Fruit fly (Drosophila melanogaster) whole organism, wandering third instar larva: ENCODE measurements around the gene CG12096.

Source experiments
- Abd-B ChIP-seq: fragments of >200 bp; optimal IDR thresholded peaks from 2 replicates; lab custom pipeline; 2017; ENCODE audit warnings: missing biosample characterization, missing genetic modification characterization
- CG32264 ChIP-seq: fragments of 200-800 bp; sonication (Bioruptor generic); optimal IDR thresholded peaks from 2 replicates; lab custom pipeline; 2016; ENCODE audit warnings: missing biosample characterization, missing genetic modification characterization
- CG9705 ChIP-seq: fragments of 200-800 bp; sonication (Bioruptor generic); optimal IDR thresholded peaks from 2 replicates; lab custom pipeline; 2018; ENCODE audit warnings: missing biosample characterization, mild to moderate bottlenecking, missing genetic modification characterization
- CrebA ChIP-seq: fragments of 200-800 bp; sonication (Bioruptor generic); optimal IDR thresholded peaks from 2 replicates; lab custom pipeline; 2016; ENCODE audit warnings: missing biosample characterization, mild to moderate bottlenecking, missing genetic modification characterization, borderline replicate concordance
- Dfd ChIP-seq: fragments of >200 bp; optimal IDR thresholded peaks from 2 replicates; lab custom pipeline; 2017; ENCODE audit warnings: missing biosample characterization, missing genetic modification characterization
- Dif ChIP-seq: fragments of 200-275, 200-300 bp; sonication (Bioruptor generic); optimal IDR thresholded peaks from 2 replicates; lab custom pipeline; 2018; ENCODE audit warnings: missing biosample characterization, missing genetic modification characterization; ENCODE audit not compliant: partially characterized antibody
- GATAd ChIP-seq: sonication (Bioruptor generic); optimal IDR thresholded peaks from 2 replicates; lab custom pipeline; 2016; ENCODE audit warnings: missing biosample characterization, missing genetic modification characterization
- HLH106 ChIP-seq: fragments of 200-800 bp; optimal IDR thresholded peaks from 3 replicates; lab custom pipeline; 2019; ENCODE audit warnings: missing biosample characterization, mild to moderate bottlenecking, missing genetic modification characterization, moderate library complexity
- Hnf4 ChIP-seq: fragments of 200-800 bp; sonication (Bioruptor generic); optimal IDR thresholded peaks from 2 replicates; lab custom pipeline; 2016; ENCODE audit warnings: missing biosample characterization, mild to moderate bottlenecking, missing genetic modification characterization
- Hr78 ChIP-seq: fragments of >200 bp; optimal IDR thresholded peaks from 2 replicates; lab custom pipeline; 2017; ENCODE audit warnings: missing biosample characterization, missing genetic modification characterization
- Hr83 ChIP-seq: fragments of 200-300 bp; sonication (Bioruptor generic); optimal IDR thresholded peaks from 2 replicates; lab custom pipeline; 2016; ENCODE audit warnings: missing biosample characterization, mild to moderate bottlenecking, missing genetic modification characterization, moderate library complexity; ENCODE audit not compliant: poor library complexity, severe bottlenecking
- Jra ChIP-seq: sonication (Bioruptor generic); optimal IDR thresholded peaks from 2 replicates; lab custom pipeline; 2016; ENCODE audit warnings: missing biosample characterization, missing genetic modification characterization
- Mio ChIP-seq: sonication (Bioruptor generic); optimal IDR thresholded peaks from 2 replicates; lab custom pipeline; 2016; ENCODE audit warnings: missing biosample characterization, missing genetic modification characterization
- Myc ChIP-seq: fragments of >200 bp; optimal IDR thresholded peaks from 2 replicates; lab custom pipeline; 2017
- N ChIP-seq: fragments of >200 bp; optimal IDR thresholded peaks from 2 replicates; lab custom pipeline; 2018; ENCODE audit warnings: missing biosample characterization, missing external identifiers, missing genetic modification characterization
- OdsH ChIP-seq: fragments of 200-800 bp; sonication (Bioruptor generic); optimal IDR thresholded peaks from 2 replicates; lab custom pipeline; 2016; ENCODE audit warnings: missing biosample characterization, mild to moderate bottlenecking, missing genetic modification characterization
- Rel ChIP-seq, 2 experiments: fragments of 200-800 bp; sonication (Bioruptor generic) in 1 of 2; optimal IDR thresholded peaks; 2 replicates in 1 of 2; 3 replicates in 1 of 2; lab custom pipeline; 2016 to 2019; ENCODE audit warnings: mild to moderate bottlenecking in 2 of 2, missing biosample characterization in 2 of 2, missing genetic modification characterization in 2 of 2, moderate library complexity in 1 of 2
- Sp1 ChIP-seq: fragments of 200-800 bp; sonication (Bioruptor generic); optimal IDR thresholded peaks from 3 replicates; lab custom pipeline; 2019; ENCODE audit warnings: missing biosample characterization, mild to moderate bottlenecking, missing genetic modification characterization, moderate library complexity
- Vsx2 ChIP-seq: fragments of 200-300, 225-300 bp; sonication (Bioruptor generic); optimal IDR thresholded peaks from 2 replicates; lab custom pipeline; 2018; ENCODE audit warnings: missing biosample characterization, missing genetic modification characterization; ENCODE audit not compliant: partially characterized antibody
- br ChIP-seq: fragments of 200-800 bp; sonication (Bioruptor generic); optimal IDR thresholded peaks from 2 replicates; lab custom pipeline; 2016; ENCODE audit warnings: missing biosample characterization, missing genetic modification characterization
- brk ChIP-seq: fragments of 200-800 bp; sonication (Bioruptor generic); optimal IDR thresholded peaks from 2 replicates; lab custom pipeline; 2016; ENCODE audit warnings: missing biosample characterization, mild to moderate bottlenecking, missing genetic modification characterization
- dl ChIP-seq, 2 experiments: fragments of 175-275, 200-275 bp in 1 of 2; fragments of 200-275 bp in 1 of 2; sonication (Bioruptor generic); optimal IDR thresholded peaks; lab custom pipeline; 2018; ENCODE audit warnings: mild to moderate bottlenecking in 2 of 2, missing biosample characterization in 2 of 2, missing genetic modification characterization in 2 of 2, moderate library complexity in 2 of 2; ENCODE audit not compliant: partially characterized antibody in 2 of 2, insufficient read depth in 1 of 2
- dmrt93B ChIP-seq: fragments of 200-800 bp; sonication (Bioruptor generic); optimal IDR thresholded peaks from 2 replicates; lab custom pipeline; 2018; ENCODE audit warnings: missing biosample characterization, mild to moderate bottlenecking, missing genetic modification characterization
- dsf ChIP-seq: sonication (Bioruptor generic); optimal IDR thresholded peaks from 2 replicates; lab custom pipeline; 2016; ENCODE audit warnings: missing biosample characterization, missing genetic modification characterization, borderline replicate concordance
- ey ChIP-seq: fragments of 200-800 bp; sonication (Bioruptor generic); optimal IDR thresholded peaks from 2 replicates; lab custom pipeline; 2016; ENCODE audit warnings: missing biosample characterization, missing genetic modification characterization
- foxo ChIP-seq, 2 experiments: fragments of 200-800 bp; sonication (Bioruptor generic); optimal IDR thresholded peaks; 2 replicates in 1 of 2; 3 replicates in 1 of 2; lab custom pipeline; 2016 to 2017; ENCODE audit warnings: missing biosample characterization in 2 of 2, missing genetic modification characterization in 2 of 2
- fru ChIP-seq: fragments of 200-800 bp; sonication (Bioruptor generic); optimal IDR thresholded peaks from 3 replicates; lab custom pipeline; 2016; ENCODE audit warnings: missing biosample characterization, mild to moderate bottlenecking, missing genetic modification characterization
- h ChIP-seq: fragments of 200-800 bp; sonication (Bioruptor generic); optimal IDR thresholded peaks from 3 replicates; lab custom pipeline; 2016; ENCODE audit warnings: missing biosample characterization, mild to moderate bottlenecking, missing genetic modification characterization
- jim ChIP-seq: fragments of 175-275, 200-325 bp; sonication (Bioruptor generic); optimal IDR thresholded peaks from 2 replicates; lab custom pipeline; 2016; ENCODE audit warnings: missing biosample characterization, mild to moderate bottlenecking, missing genetic modification characterization
- lola ChIP-seq: fragments of >200 bp; optimal IDR thresholded peaks from 2 replicates; lab custom pipeline; 2017; ENCODE audit warnings: missing biosample characterization, missing genetic modification characterization
- pan ChIP-seq: fragments of >200 bp; optimal IDR thresholded peaks from 2 replicates; lab custom pipeline; 2017
- psq ChIP-seq: fragments of 200-800 bp; sonication (Bioruptor generic); optimal IDR thresholded peaks from 3 replicates; lab custom pipeline; 2017; ENCODE audit warnings: missing biosample characterization, mild to moderate bottlenecking, missing genetic modification characterization, moderate library complexity
- rgr ChIP-seq: fragments of 200-800 bp; sonication (Bioruptor generic); optimal IDR thresholded peaks from 3 replicates; lab custom pipeline; 2016; ENCODE audit warnings: missing biosample characterization, mild to moderate bottlenecking, missing genetic modification characterization
- sage ChIP-seq: fragments of 200-800 bp; sonication (Bioruptor generic); optimal IDR thresholded peaks from 2 replicates; lab custom pipeline; 2016; ENCODE audit warnings: missing biosample characterization, mild to moderate bottlenecking, missing genetic modification characterization
- sv ChIP-seq: fragments of 200-800 bp; sonication (Bioruptor generic); optimal IDR thresholded peaks from 3 replicates; lab custom pipeline; 2016; ENCODE audit warnings: missing biosample characterization, missing genetic modification characterization
- tai ChIP-seq: sonication (Bioruptor generic); optimal IDR thresholded peaks from 2 replicates; lab custom pipeline; 2016; ENCODE audit warnings: missing biosample characterization, missing genetic modification characterization
- usp ChIP-seq: fragments of >200 bp; optimal IDR thresholded peaks from 2 replicates; lab custom pipeline; 2017; ENCODE audit warnings: missing biosample characterization, missing genetic modification characterization
- woc ChIP-seq: sonication (Bioruptor generic); optimal IDR thresholded peaks from 2 replicates; lab custom pipeline; 2016; ENCODE audit warnings: missing biosample characterization, mild to moderate bottlenecking, missing genetic modification characterization

CG12096 gene

DNA sequence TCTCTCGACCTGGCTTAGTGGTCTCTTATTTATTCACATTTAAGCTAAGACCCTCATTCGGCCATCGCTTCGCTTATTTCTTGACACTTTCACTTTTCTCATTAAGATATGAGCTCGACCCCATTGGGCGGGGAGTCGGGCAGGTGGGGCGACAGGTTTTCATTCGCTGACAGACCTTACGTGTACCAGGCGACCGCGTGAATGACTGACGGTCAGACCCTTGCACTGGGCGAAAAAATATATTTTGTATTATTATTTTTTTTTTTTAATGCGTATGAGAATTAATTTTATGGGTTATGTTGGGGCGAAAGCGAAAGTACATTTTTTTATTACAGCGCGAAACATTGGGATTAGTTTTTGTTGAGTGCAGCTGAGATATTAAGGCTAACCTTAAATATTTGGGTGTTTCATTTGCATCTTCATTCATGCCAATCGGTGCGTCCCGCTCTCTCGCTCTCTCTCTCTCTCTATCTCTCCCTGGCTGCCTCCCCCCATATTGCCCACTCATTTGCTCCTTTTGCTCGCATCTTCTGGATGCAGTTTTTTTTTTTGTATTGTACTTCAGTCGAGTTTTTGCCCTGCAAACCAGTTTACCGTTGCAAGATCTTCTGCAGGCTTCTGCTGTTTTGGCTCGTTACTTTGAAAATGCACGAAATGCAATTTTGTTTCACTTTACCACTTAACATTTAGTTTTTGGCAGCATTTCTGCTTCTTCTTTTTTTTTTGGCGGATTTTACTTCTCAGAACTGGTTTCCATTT is 22.3 kb upstream of the CG12096 start:
- no peak for TF ChIP-seq Dfd (GFP tag; lab: Kevin White, UChicago)
- TF ChIP-seq woc (GFP tag; lab: Kevin White, UChicago), result peak; percentile 27
- TF ChIP-seq GATAd, result no peak
- TF ChIP-seq rgr, result peak; percentile 21
- peak; percentile 51 for TF ChIP-seq CrebA (GFP tag; lab: Kevin White, UChicago)
- no peak for TF ChIP-seq jim (GFP tag; lab: Kevin White, UChicago)
- peak; percentile 35 for TF ChIP-seq Hnf4 (GFP tag; lab: Kevin White, UChicago)
- TF ChIP-seq Vsx2 (GFP tag; lab: Kevin White, UChicago), result no peak
- peak in 1 of 2 experiments; percentile 8 for TF ChIP-seq dl (GFP tag; optimal IDR thresholded peaks at IDR 0.05; lab: Kevin White, UChicago; ENCODE audit: insufficient read depth in 1 of 2, partially characterized antibody in 2 of 2)
- TF ChIP-seq foxo (GFP tag; optimal IDR thresholded peaks at IDR 0.05; lab: Kevin White, UChicago), result peak in 1 of 2 experiments; percentile 89
- no peak for TF ChIP-seq tai (GFP tag; lab: Kevin White, UChicago)
- peak; percentile 61 for TF ChIP-seq HLH106 (tag; lab: Kevin White, UChicago)
- TF ChIP-seq brk, result no peak
- TF ChIP-seq ey (GFP tag; lab: Kevin White, UChicago), result peak; percentile 6
- TF ChIP-seq Mio, result no peak
- TF ChIP-seq br, result peak; percentile 19
- no peak for TF ChIP-seq Hr83
- TF ChIP-seq CG32264 (GFP tag; lab: Kevin White, UChicago), result no peak
- no peak for TF ChIP-seq Abd-B (GFP tag; lab: Kevin White, UChicago)
- TF ChIP-seq dmrt93B (GFP tag; lab: Kevin White, UChicago), result peak; percentile 29
- no peak for TF ChIP-seq Dif (GFP tag; lab: Kevin White, UChicago)
- TF ChIP-seq Jra (GFP tag; lab: Kevin White, UChicago), result no peak
- TF ChIP-seq sage (GFP tag; lab: Kevin White, UChicago), result peak; percentile 41
- TF ChIP-seq lola (GFP tag; lab: Kevin White, UChicago), result no peak
- peak; percentile 54 for TF ChIP-seq Rel (GFP tag; optimal IDR thresholded peaks at IDR 0.05; lab: Kevin White, UChicago)
- TF ChIP-seq Rel (tag; optimal IDR thresholded peaks at IDR 0.05; lab: Kevin White, UChicago), result no peak
- TF ChIP-seq pan (lab: Kevin White, UChicago), result no peak
- TF ChIP-seq CG9705 (GFP tag; lab: Kevin White, UChicago), result no peak
- TF ChIP-seq sv (GFP tag; lab: Kevin White, UChicago), result no peak
- no peak for TF ChIP-seq Myc (lab: Kevin White, UChicago)
- peak; percentile 90 for TF ChIP-seq fru
- no peak for TF ChIP-seq N (GFP tag; lab: Kevin White, UChicago)
- peak; percentile 88 for TF ChIP-seq h (GFP tag; lab: Kevin White, UChicago)
- no peak for TF ChIP-seq dsf (GFP tag; lab: Kevin White, UChicago)
- TF ChIP-seq usp, result no peak
- peak; percentile 60 for TF ChIP-seq OdsH
- peak; percentile 75 for TF ChIP-seq Sp1 (GFP tag; lab: Kevin White, UChicago)
- TF ChIP-seq Hr78 (GFP tag; lab: Kevin White, UChicago), result no peak
- TF ChIP-seq psq (GFP tag; lab: Kevin White, UChicago), result peak; percentile 86

DNA sequence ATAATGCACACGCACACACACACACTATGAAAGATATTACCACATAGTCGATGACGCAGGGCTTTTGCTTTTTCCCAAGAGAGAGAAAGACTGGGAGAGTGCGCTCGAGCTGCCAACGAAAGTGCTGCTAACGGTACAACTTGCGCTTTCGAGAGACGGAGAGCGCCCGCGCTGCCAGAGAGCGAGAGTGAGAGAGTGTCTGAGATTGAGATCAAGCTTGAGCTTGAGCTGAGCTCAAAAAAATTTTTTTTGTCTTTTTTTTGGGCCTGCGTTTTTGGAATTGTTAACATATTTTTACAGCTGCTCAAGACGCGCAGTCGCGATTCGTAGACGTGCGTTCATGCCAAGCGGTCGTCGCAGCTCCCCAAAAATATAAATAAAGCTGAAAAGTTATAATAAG is 20.5 kb upstream of the CG12096 start, which contains the start of gene CG32645:
Gene CG32645, plus strand, starts transcription at position 313 of the 400 bp plus-strand sequence.
- peak in 1 of 2 experiments; percentile 13 for TF ChIP-seq dl (GFP tag; optimal IDR thresholded peaks at IDR 0.05; lab: Kevin White, UChicago; ENCODE audit: insufficient read depth in 1 of 2, partially characterized antibody in 2 of 2)
- no peak for TF ChIP-seq Abd-B (GFP tag; lab: Kevin White, UChicago)
- no peak for TF ChIP-seq foxo (GFP tag; optimal IDR thresholded peaks at IDR 0.05; lab: Kevin White, UChicago)
